Worm (Caenorhabditis elegans) whole organism, L3 larva: ENCODE results near the gene F41F3.3.

Source experiments
- R02D3.7 ChIP-seq: fragments of 150-350 bp; optimal IDR thresholded peaks from 2 replicates; lab custom pipeline; 2014; ENCODE audit warnings: missing biosample characterization, missing genetic modification characterization
- ZK546.5 ChIP-seq: sonication (generic microtip); optimal IDR thresholded peaks from 2 replicates; lab custom pipeline; 2017; ENCODE audit warnings: missing biosample characterization, missing genetic modification characterization
- ceh-9 ChIP-seq: sonication (generic microtip); optimal IDR thresholded peaks from 2 replicates; lab custom pipeline; 2018; ENCODE audit warnings: missing biosample characterization, missing genetic modification characterization
- elt-2 ChIP-seq: sonication (generic microtip); optimal IDR thresholded peaks from 2 replicates; lab custom pipeline; 2016; ENCODE audit warnings: missing genetic modification reagents, mild to moderate bottlenecking, missing genetic modification characterization, missing compliant biosample characterization
- fkh-10 ChIP-seq: sonication (generic microtip); optimal IDR thresholded peaks from 2 replicates; lab custom pipeline; 2017; ENCODE audit warnings: missing biosample characterization, missing genetic modification reagents, missing genetic modification characterization
- fos-1 ChIP-seq: fragments of 150-350 bp; optimal IDR thresholded peaks from 2 replicates; lab custom pipeline; 2014; ENCODE audit warnings: missing biosample characterization, missing genetic modification characterization
- mml-1 ChIP-seq: fragments of 150-350 bp; sonication (generic microtip); optimal IDR thresholded peaks from 3 replicates; lab custom pipeline; 2014; ENCODE audit warnings: missing biosample characterization, missing genetic modification characterization
- pha-4 ChIP-seq: fragments of 150-350 bp; optimal IDR thresholded peaks from 2 replicates; lab custom pipeline; 2014; ENCODE audit warnings: missing biosample characterization, missing genetic modification reagents, missing genetic modification characterization
- ztf-11 ChIP-seq: fragments of 150-350 bp; optimal IDR thresholded peaks from 2 replicates; lab custom pipeline; 2014; ENCODE audit warnings: missing biosample characterization, missing genetic modification characterization

DNA sequence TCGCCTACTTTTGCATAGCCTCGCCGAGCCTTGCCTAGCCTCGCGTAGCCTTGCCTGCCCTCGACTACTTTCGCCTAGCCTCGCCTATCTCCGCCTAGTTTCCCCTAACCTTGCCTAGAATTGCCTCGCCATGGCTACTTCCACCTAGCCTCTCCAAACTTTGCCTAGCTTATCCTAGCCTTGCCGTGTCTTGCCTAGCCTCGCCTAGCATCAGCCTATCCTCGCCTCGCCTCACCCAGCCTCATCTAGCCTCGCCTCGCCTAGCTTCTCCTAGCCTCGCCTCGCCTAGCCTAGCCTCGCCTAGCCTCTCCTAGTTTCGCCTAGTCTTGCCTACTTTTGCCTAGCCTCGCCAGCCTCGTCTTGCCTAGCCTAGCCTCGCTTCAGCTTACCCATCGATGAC is 19.0 kb upstream of the F41F3.3 start:
- TF ChIP-seq ztf-11 (tag; lab: Kevin White, UChicago) (no peak), elt-2 (tag; lab: Kevin White, UChicago) (no peak), pha-4 (no peak), mml-1 (tag; lab: Kevin White, UChicago) (no peak), fkh-10 (GFP tag; lab: Kevin White, UChicago) (no peak), fos-1 (tag; lab: Kevin White, UChicago) (no peak), ZK546.5 (tag; lab: Kevin White, UChicago) (no peak), R02D3.7 (no peak), ceh-9 (tag; lab: Kevin White, UChicago) (no peak)
